Worm (Caenorhabditis elegans) whole organism, young adult: ENCODE results near the gene ubc-1.

Source experiments
- B0019.2 ChIP-seq: fragments of 200-800 bp; sonication (Bioruptor generic); conservative IDR thresholded peaks from 2 replicates; pipeline ENCODE4 v1.3.6; 2022; ENCODE audit warnings: missing genetic modification reagents, missing genetic modification characterization, missing compliant biosample characterization
- B0035.1 ChIP-seq: sonication (generic microtip); optimal IDR thresholded peaks from 2 replicates; lab custom pipeline; 2016; ENCODE audit warnings: missing genetic modification characterization, mild to moderate bottlenecking, missing compliant biosample characterization, missing genotype, missing genetic modification reagents
- C06A6.2 ChIP-seq: fragments of 200-800 bp; sonication (Bioruptor generic); conservative IDR thresholded peaks from 2 replicates; pipeline ENCODE4 v1.3.6; 2022; ENCODE audit warnings: missing genetic modification characterization, missing compliant biosample characterization
- F22D6.2 ChIP-seq: sonication (generic microtip); optimal IDR thresholded peaks from 2 replicates; lab custom pipeline; 2016; ENCODE audit warnings: mild to moderate bottlenecking, missing genetic modification characterization, missing compliant biosample characterization
- F23B12.7 ChIP-seq: sonication (generic microtip); optimal IDR thresholded peaks from 2 replicates; lab custom pipeline; 2017; ENCODE audit warnings: missing genetic modification characterization, mild to moderate bottlenecking, missing compliant biosample characterization, antibody characterized with exemption, moderate library complexity; ENCODE audit not compliant: insufficient read depth
- F52B5.7 ChIP-seq: sonication (generic microtip); optimal IDR thresholded peaks from 2 replicates; lab custom pipeline; 2016; ENCODE audit warnings: mild to moderate bottlenecking, missing genetic modification characterization, missing compliant biosample characterization
- F57A8.1 ChIP-seq: fragments of 200-800 bp; sonication (Bioruptor generic); optimal IDR thresholded peaks from 2 replicates; lab custom pipeline; 2018; ENCODE audit warnings: mild to moderate bottlenecking, missing genetic modification characterization, moderate library complexity, missing compliant biosample characterization
- K12H6.12 ChIP-seq: fragments of 200-800 bp; sonication (Bioruptor generic); optimal IDR thresholded peaks from 2 replicates; lab custom pipeline; 2018; ENCODE audit warnings: mild to moderate bottlenecking, missing genetic modification characterization, missing compliant biosample characterization
- atf-7 ChIP-seq: sonication (generic microtip); optimal IDR thresholded peaks from 2 replicates; lab custom pipeline; 2017; ENCODE audit warnings: mild to moderate bottlenecking, missing genetic modification characterization, missing compliant biosample characterization
- athp-1 ChIP-seq: sonication (generic microtip); optimal IDR thresholded peaks from 2 replicates; lab custom pipeline; 2017; ENCODE audit warnings: mild to moderate bottlenecking, missing genetic modification characterization, missing compliant biosample characterization
- attf-6 ChIP-seq: fragments of 200-800 bp; sonication (Bioruptor generic); IDR thresholded peaks from 2 replicates; pipeline ENCODE4 v1.3.6; 2022; ENCODE audit warnings: missing genetic modification reagents, missing genetic modification characterization, missing compliant biosample characterization
- cebp-1 ChIP-seq, 2 experiments: fragments of 200-800 bp in 1 of 2; sonication (Bioruptor generic) in 1 of 2; sonication (generic microtip) in 1 of 2; IDR thresholded peaks in 1 of 2; optimal IDR thresholded peaks in 1 of 2; 2 replicates each; pipeline versions ENCODE4 v1.3.6 to Lab custom; 2017 to 2022; ENCODE audit warnings: missing compliant biosample characterization in 2 of 2, missing genetic modification characterization in 2 of 2, mild to moderate bottlenecking in 1 of 2, missing genetic modification reagents in 1 of 2, moderate library complexity in 1 of 2
- ceh-40 ChIP-seq: fragments of 200-800 bp; sonication (Bioruptor generic); IDR thresholded peaks from 2 replicates; pipeline ENCODE4 v1.3.6; 2022; ENCODE audit warnings: missing genetic modification characterization, missing compliant biosample characterization
- dox-1 ChIP-seq: fragments of 200-800 bp; sonication (Bioruptor generic); IDR thresholded peaks from 2 replicates; pipeline ENCODE4 v1.3.6; 2022; ENCODE audit warnings: missing genetic modification reagents, missing genetic modification characterization, missing compliant biosample characterization
- ekl-4 ChIP-seq: fragments of 200-800 bp; sonication (Bioruptor generic); IDR thresholded peaks from 2 replicates; pipeline ENCODE4 v1.3.6; 2022; ENCODE audit warnings: missing genetic modification reagents, missing genetic modification characterization, missing compliant biosample characterization
- gei-17 ChIP-seq: fragments of 200-800 bp; sonication (Bioruptor generic); optimal IDR thresholded peaks from 2 replicates; lab custom pipeline; 2018; ENCODE audit warnings: mild to moderate bottlenecking, missing genetic modification characterization, missing compliant biosample characterization
- hlh-12 ChIP-seq: sonication (generic microtip); optimal IDR thresholded peaks from 2 replicates; lab custom pipeline; 2016; ENCODE audit warnings: missing genetic modification characterization, missing compliant biosample characterization
- hlh-26 ChIP-seq: fragments of 200-800 bp; sonication (Bioruptor generic); conservative IDR thresholded peaks from 2 replicates; pipeline ENCODE4 v1.3.6; 2022; ENCODE audit warnings: missing genetic modification reagents, missing genetic modification characterization, missing compliant biosample characterization
- hmg-1.2 ChIP-seq: fragments of 200-800 bp; sonication (Bioruptor generic); IDR thresholded peaks from 2 replicates; pipeline ENCODE4 v1.3.6; 2022; ENCODE audit warnings: missing genetic modification reagents, missing genetic modification characterization, missing compliant biosample characterization
- hmg-20 ChIP-seq: fragments of 200-800 bp; sonication (Bioruptor generic); IDR thresholded peaks from 2 replicates; pipeline ENCODE4 v1.3.6; 2022; ENCODE audit warnings: missing genetic modification reagents, missing genetic modification characterization, missing compliant biosample characterization
- madf-8 ChIP-seq: fragments of 200-800 bp; sonication (Bioruptor generic); conservative IDR thresholded peaks from 2 replicates; pipeline ENCODE4 v1.3.6; 2022; ENCODE audit warnings: missing genetic modification reagents, missing genetic modification characterization, missing compliant biosample characterization
- nfya-2 ChIP-seq: fragments of 200-800 bp; sonication (Bioruptor generic); IDR thresholded peaks from 2 replicates; pipeline ENCODE4 v1.3.6; 2022; ENCODE audit warnings: missing genetic modification reagents, missing genetic modification characterization, missing compliant biosample characterization
- nhr-179 ChIP-seq: sonication (generic microtip); optimal IDR thresholded peaks from 2 replicates; lab custom pipeline; 2016; ENCODE audit warnings: mild to moderate bottlenecking, missing genetic modification characterization, missing compliant biosample characterization
- nhr-80 ChIP-seq: sonication (generic microtip); optimal IDR thresholded peaks from 2 replicates; lab custom pipeline; 2016; ENCODE audit warnings: missing genetic modification characterization, missing compliant biosample characterization
- rpc-1 ChIP-seq, 2 experiments: fragments of 150-350 bp in 1 of 2; sonication (generic microtip) in 1 of 2; optimal IDR thresholded peaks; 2 replicates each; lab custom pipeline; 2014 to 2018; ENCODE audit warnings: missing biosample characterization in 1 of 2, missing genetic modification characterization in 1 of 2, missing genetic modification reagents in 1 of 2, missing genotype in 1 of 2
- snpc-1.1 ChIP-seq: sonication (generic microtip); optimal IDR thresholded peaks from 2 replicates; lab custom pipeline; 2017; ENCODE audit warnings: missing genetic modification characterization, mild to moderate bottlenecking, missing compliant biosample characterization, antibody characterized with exemption, moderate library complexity, missing genotype, missing genetic modification reagents; ENCODE audit not compliant: insufficient read depth
- snpc-3.4 ChIP-seq: sonication (generic microtip); optimal IDR thresholded peaks from 2 replicates; lab custom pipeline; 2017; ENCODE audit warnings: missing genetic modification characterization, mild to moderate bottlenecking, missing compliant biosample characterization, antibody characterized with exemption, moderate library complexity, missing genotype, missing genetic modification reagents
- tbp1 ChIP-seq: fragments of 200-800 bp; sonication (Bioruptor generic); optimal IDR thresholded peaks from 2 replicates; lab custom pipeline; 2018; ENCODE audit warnings: mild to moderate bottlenecking, missing genetic modification characterization, missing compliant biosample characterization
- tbx-9 ChIP-seq: sonication (generic microtip); optimal IDR thresholded peaks from 2 replicates; lab custom pipeline; 2016; ENCODE audit warnings: borderline replicate concordance, missing genetic modification characterization, inconsistent platforms, missing compliant biosample characterization
- tlf-1 ChIP-seq: fragments of 200-800 bp; sonication (Bioruptor generic); optimal IDR thresholded peaks from 2 replicates; lab custom pipeline; 2018; ENCODE audit warnings: mild to moderate bottlenecking, missing genetic modification characterization, missing compliant biosample characterization
- unc-62 ChIP-seq: fragments of 150-350 bp; optimal IDR thresholded peaks from 2 replicates; lab custom pipeline; 2014; ENCODE audit warnings: missing biosample characterization, missing genetic modification reagents, missing genetic modification characterization
- xnd-1 ChIP-seq: sonication (generic microtip); optimal IDR thresholded peaks from 2 replicates; lab custom pipeline; 2016; ENCODE audit warnings: missing genotype, missing genetic modification reagents, missing genetic modification characterization, missing compliant biosample characterization
- ztf-25 ChIP-seq: fragments of 200-800 bp; sonication (Bioruptor generic); IDR thresholded peaks from 2 replicates; pipeline ENCODE4 v1.3.6; 2022; ENCODE audit warnings: missing genetic modification reagents, missing genetic modification characterization, missing compliant biosample characterization
- ztf-28 ChIP-seq: fragments of 200-800 bp; sonication (Bioruptor generic); IDR thresholded peaks from 2 replicates; pipeline ENCODE4 v1.3.6; 2022; ENCODE audit warnings: missing genetic modification reagents, missing genetic modification characterization, missing compliant biosample characterization

ubc-1 gene

DNA sequence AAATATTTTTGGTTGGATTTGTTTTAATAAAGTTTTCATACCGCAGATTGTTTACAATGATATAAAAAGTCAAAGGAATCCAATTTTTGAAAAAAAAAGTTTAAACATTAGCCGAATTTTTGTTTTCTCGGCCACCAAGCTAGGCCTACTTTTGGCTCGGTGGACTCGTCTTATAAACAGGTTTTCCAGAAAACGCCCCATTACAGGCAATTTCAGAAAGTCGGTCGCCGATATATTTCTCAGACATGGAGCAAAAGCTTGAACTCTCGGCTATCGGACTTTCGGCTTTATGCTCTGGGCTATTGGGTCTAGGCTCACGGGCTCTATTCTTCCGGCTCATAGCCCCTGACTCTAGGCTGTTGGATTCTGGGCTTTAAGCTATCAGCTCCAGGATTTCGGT, 19.7 kb upstream of the ubc-1 start (continued):
- TF ChIP-seq B0035.1 (tag; lab: Kevin White, UChicago) (no peak), F22D6.2 (tag; lab: Kevin White, UChicago) (no peak), snpc-3.4 (tag; lab: Kevin White, UChicago) (peak; percentile 33), C06A6.2 (GFP tag; lab: Robert Waterston, UW) (no peak), hlh-26 (GFP tag; lab: Robert Waterston, UW) (no peak), nfya-2 (GFP tag; lab: Robert Waterston, UW) (no peak)

DNA sequence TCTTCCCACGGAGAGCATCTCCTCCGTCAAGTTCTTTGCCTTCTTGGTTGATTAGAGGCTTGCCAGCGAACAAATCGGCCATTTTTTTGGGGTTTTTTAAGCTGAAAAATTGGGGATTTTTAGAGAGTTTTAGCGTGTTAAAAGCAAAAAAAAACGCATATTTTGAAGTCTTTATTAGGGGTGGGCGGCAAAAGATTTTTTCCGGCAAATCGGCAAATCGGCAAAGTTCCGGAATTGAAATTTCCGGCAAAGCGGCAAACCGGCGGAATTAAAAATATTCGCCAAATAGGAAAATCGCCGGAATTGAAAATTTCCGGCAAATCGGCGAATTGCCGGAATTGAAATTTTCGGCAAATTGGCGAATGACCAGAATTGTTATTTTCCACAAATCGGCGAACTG, 18.7 kb upstream of the ubc-1 start, which contains the start of gene C35B1.5:
Gene C35B1.5, minus strand, starts transcription at position 101 of the 400 bp plus-strand sequence.
- TF ChIP-seq snpc-1.1: no peak
- TF ChIP-seq hlh-12 (tag; lab: Kevin White, UChicago): no peak
- no peak for TF ChIP-seq xnd-1 (tag; lab: Kevin White, UChicago)
- TF ChIP-seq tbx-9: no peak
- no peak for TF ChIP-seq hmg-1.2
- TF ChIP-seq dox-1 (GFP tag; lab: Robert Waterston, UW): no peak
- no peak for TF ChIP-seq hlh-26 (GFP tag; lab: Robert Waterston, UW)
- no peak for TF ChIP-seq attf-6 (GFP tag; lab: Robert Waterston, UW)
- no peak for TF ChIP-seq F57A8.1 (GFP tag; lab: Kevin White, UChicago)
- TF ChIP-seq, all 124 proteins: peak for 0

DNA sequence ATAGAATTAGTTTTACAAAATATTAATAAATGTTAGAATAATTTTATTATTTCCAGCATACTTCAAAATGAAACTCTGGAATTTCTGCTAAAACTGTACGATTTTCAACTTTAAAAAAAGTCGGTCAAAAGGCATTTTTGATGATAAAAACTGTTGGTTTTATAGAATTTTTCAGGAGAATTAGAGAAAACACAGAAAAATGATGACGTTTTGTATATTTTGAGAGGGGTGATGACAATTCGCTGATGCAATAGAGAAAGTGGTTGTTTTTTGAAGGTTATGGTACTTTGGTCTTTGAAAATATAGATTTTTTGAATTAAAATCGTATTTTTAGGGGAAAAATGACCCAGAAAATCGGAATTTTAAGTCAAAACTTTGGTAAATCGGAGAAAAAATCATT, 17.8 kb upstream of the ubc-1 start:
- TF ChIP-seq atf-7 (tag; lab: Kevin White, UChicago): no peak
- TF ChIP-seq rpc-1 (optimal IDR thresholded peaks at IDR 0.05; lab: Kevin White, UChicago): no peak
- TF ChIP-seq rpc-1 (tag; optimal IDR thresholded peaks at IDR 0.05; lab: Kevin White, UChicago): no peak
- TF ChIP-seq F52B5.7 (tag; lab: Kevin White, UChicago): no peak
- TF ChIP-seq ekl-4: no peak
- no peak for TF ChIP-seq B0019.2 (GFP tag; lab: Robert Waterston, UW)
- TF ChIP-seq nhr-179 (tag; lab: Kevin White, UChicago): no peak
- no peak for TF ChIP-seq tbx-9
- no peak for TF ChIP-seq athp-1
- TF ChIP-seq tbp1 (GFP tag; lab: Kevin White, UChicago): no peak
- TF ChIP-seq unc-62: no peak
- TF ChIP-seq cebp-1 (GFP tag; IDR thresholded peaks at IDR 0.05; lab: Robert Waterston, UW): no peak
- peak; percentile 10 for TF ChIP-seq cebp-1 (tag; optimal IDR thresholded peaks at IDR 0.05; lab: Kevin White, UChicago)
- no peak for TF ChIP-seq madf-8 (GFP tag; lab: Robert Waterston, UW)
- no peak for TF ChIP-seq hmg-20 (GFP tag; lab: Robert Waterston, UW)
- TF ChIP-seq ceh-40: no peak
- TF ChIP-seq K12H6.12 (tag; lab: Kevin White, UChicago): no peak
- TF ChIP-seq snpc-1.1: no peak
- TF ChIP-seq ztf-28 (GFP tag; lab: Robert Waterston, UW): no peak
- TF ChIP-seq tlf-1: no peak
- peak; percentile 38 for TF ChIP-seq nhr-80 (tag; lab: Kevin White, UChicago)
- TF ChIP-seq F23B12.7 (tag; lab: Kevin White, UChicago): peak; percentile 60
- no peak for TF ChIP-seq gei-17 (GFP tag; lab: Kevin White, UChicago)
- TF ChIP-seq ztf-25 (GFP tag; lab: Robert Waterston, UW): no peak
- TF ChIP-seq, all 124 proteins: peak for 3
